Fruit fly (Drosophila melanogaster): ENCODE measurements around the gene CG43740.

The CG43740 gene

dm6 chrX:10384947-10385346 lies 51.5 kb downstream of the CG43740 start (continued):
- TF ChIP-seq amos (GFP tag; IDR thresholded peaks at IDR 0.05; ENCODE audit: partially characterized antibody), result peak; percentile 54; the same call in 1 of the 2 replicates
- peak; percentile 63 for TF ChIP-seq Scr (GFP tag; IDR thresholded peaks at IDR 0.05; ENCODE audit: partially characterized antibody)
- TF ChIP-seq MBD-R2 (GFP tag; IDR thresholded peaks at IDR 0.05), result peak; percentile 48; the same call in 1 of the 2 replicates
- TF ChIP-seq stwl (tag; optimal IDR thresholded peaks at IDR 0.05), result peak; percentile 78
- TF ChIP-seq HLH4C (GFP tag; IDR thresholded peaks at IDR 0.05; ENCODE audit: partially characterized antibody), result peak; percentile 76
- no peak for TF ChIP-seq CG9797 (GFP tag; optimal IDR thresholded peaks at IDR 0.05)
- peak; percentile 80 for TF ChIP-seq CG6791 (GFP tag; IDR thresholded peaks at IDR 0.05; ENCODE audit: partially characterized antibody)
- peak; percentile 80 for TF ChIP-seq tna (GFP tag; IDR thresholded peaks at IDR 0.05; ENCODE audit: partially characterized antibody)
- peak; percentile 68 for TF ChIP-seq CG14860 (GFP tag; IDR thresholded peaks at IDR 0.05; ENCODE audit: partially characterized antibody)
- peak; percentile 39 for TF ChIP-seq BEAF-32 (GFP tag; optimal IDR thresholded peaks at IDR 0.05)
- peak; percentile 75 for TF ChIP-seq CG13287 (GFP tag; IDR thresholded peaks at IDR 0.05; ENCODE audit: partially characterized antibody)
- TF ChIP-seq chinmo (GFP tag; IDR thresholded peaks at IDR 0.05; ENCODE audit: partially characterized antibody), result peak; percentile 95
- TF ChIP-seq exex (tag; optimal IDR thresholded peaks at IDR 0.05), result no peak
- 0 out of 2 replicates have a peak, but pooled peaks have one; percentile 54 for TF ChIP-seq ato (GFP tag; IDR thresholded peaks at IDR 0.05; ENCODE audit: partially characterized antibody)

- no peak for TF ChIP-seq CG10209 (GFP tag; optimal IDR thresholded peaks at IDR 0.05)
- TF ChIP-seq CG15011 (GFP tag; optimal IDR thresholded peaks at IDR 0.05), result no peak
- peak; percentile 51; the same call in 1 of the 3 replicates for TF ChIP-seq CG11456 (GFP tag; IDR thresholded peaks at IDR 0.05)
- no peak for TF ChIP-seq Blimp-1 (GFP tag; optimal IDR thresholded peaks at IDR 0.05)
- TF ChIP-seq Mad (GFP tag; optimal IDR thresholded peaks at IDR 0.05), result no peak
- no peak for TF ChIP-seq MTF-1 (GFP tag; optimal IDR thresholded peaks at IDR 0.05; ENCODE audit: borderline replicate concordance)
- TF ChIP-seq CG10979 (tag; optimal IDR thresholded peaks at IDR 0.05), result no peak
- TF ChIP-seq CG10543 (GFP tag; optimal IDR thresholded peaks at IDR 0.05), result no peak
- TF ChIP-seq pzg (GFP tag; optimal IDR thresholded peaks at IDR 0.05), result peak; percentile 83
- TF ChIP-seq C15 (GFP tag; IDR thresholded peaks at IDR 0.05), result no peak
- no peak for TF ChIP-seq sc (optimal IDR thresholded peaks at IDR 0.05)
- TF ChIP-seq sc (GFP tag; optimal IDR thresholded peaks at IDR 0.05), result no peak
- TF ChIP-seq dan (GFP tag; IDR thresholded peaks at IDR 0.05), result no peak
- no peak for TF ChIP-seq Asciz (GFP tag; optimal IDR thresholded peaks at IDR 0.05)
- TF ChIP-seq pho (GFP tag; optimal IDR thresholded peaks at IDR 0.05), result peak; percentile 20
- no peak for TF ChIP-seq CG11085 (GFP tag; IDR thresholded peaks at IDR 0.05)
- TF ChIP-seq peb (GFP tag; IDR thresholded peaks at IDR 0.05), result no peak
- peak; percentile 89 for TF ChIP-seq Ets65A (GFP tag)
- no peak for TF ChIP-seq CG7372 (GFP tag; IDR thresholded peaks at IDR 0.05)
- TF ChIP-seq klu (GFP tag; IDR thresholded peaks at IDR 0.05), result no peak
- peak; percentile 56; the same call in 2 of the 3 replicates for TF ChIP-seq CG34224 (GFP tag; IDR thresholded peaks at IDR 0.05; ENCODE audit: partially characterized antibody)
- no peak for TF ChIP-seq CG4820 (GFP tag; optimal IDR thresholded peaks at IDR 0.05)
- TF ChIP-seq phol (tag; optimal IDR thresholded peaks at IDR 0.05), result peak; percentile 29
- no peak for TF ChIP-seq CG10959 (GFP tag; IDR thresholded peaks at IDR 0.05)
- peak; percentile 36 for TF ChIP-seq NfI (GFP tag; optimal IDR thresholded peaks at IDR 0.05)
- peak; percentile 41 for TF ChIP-seq CG2120 (GFP tag; optimal IDR thresholded peaks at IDR 0.05)
- TF ChIP-seq caup (GFP tag; optimal IDR thresholded peaks at IDR 0.05; ENCODE audit: severe bottlenecking), result peak; percentile 37
- TF ChIP-seq cato (GFP tag; optimal IDR thresholded peaks at IDR 0.05; ENCODE audit: borderline replicate concordance), result no peak
- peak; percentile 55 for TF ChIP-seq E2f2 (GFP tag; IDR thresholded peaks at IDR 0.05)
- TF ChIP-seq ind (GFP tag; optimal IDR thresholded peaks at IDR 0.05), result no peak
- TF ChIP-seq CG14014 (GFP tag; IDR thresholded peaks at IDR 0.05), result no peak
- no peak for TF ChIP-seq CG11398 (GFP tag; optimal IDR thresholded peaks at IDR 0.05)
- no peak for TF ChIP-seq CG6175 (GFP tag; IDR thresholded peaks at IDR 0.05)
- TF ChIP-seq TFAM (GFP tag; optimal IDR thresholded peaks at IDR 0.05), result no peak
- TF ChIP-seq bcd (GFP tag; optimal IDR thresholded peaks at IDR 0.05), result no peak
Observed at dm6 chrX:10385757-10386156, 52.3 kb downstream of the CG43740 start, which contains the start of the genes Psf3 and flw. Psf3 (minus strand) TSS chrX:10385861. flw (plus strand) TSS chrX:10385960.

Measured in whole organism, embryonic.